Worm (Caenorhabditis elegans) whole organism, L3 larva: Measurements from ENCODE around the gene Y53F4B.11.

Experiments used
- aly-2 ChIP-seq: fragments of 150-350 bp; optimal IDR thresholded peaks from 2 replicates; lab custom pipeline; 2014; ENCODE audit warnings: missing biosample characterization, missing genetic modification characterization
- ama-1 ChIP-seq: fragments of 150-350 bp; optimal IDR thresholded peaks from 2 replicates; lab custom pipeline; 2018
- elt-1 ChIP-seq: fragments of 150-350 bp; optimal IDR thresholded peaks from 2 replicates; lab custom pipeline; 2014; ENCODE audit warnings: missing biosample characterization, missing genetic modification characterization
- fkh-10 ChIP-seq: sonication (generic microtip); optimal IDR thresholded peaks from 2 replicates; lab custom pipeline; 2017; ENCODE audit warnings: missing biosample characterization, missing genetic modification reagents, missing genetic modification characterization
- lin-39 ChIP-seq: fragments of 150-350 bp; optimal IDR thresholded peaks from 2 replicates; lab custom pipeline; 2018; ENCODE audit warnings: missing biosample characterization, missing genetic modification reagents, missing genetic modification characterization
- nfya-1 ChIP-seq: sonication (generic microtip); optimal IDR thresholded peaks from 2 replicates; lab custom pipeline; 2017; ENCODE audit warnings: missing genetic modification characterization, mild to moderate bottlenecking, missing compliant biosample characterization, antibody characterized with exemption, moderate library complexity; ENCODE audit not compliant: insufficient read depth
- nhr-11 ChIP-seq: fragments of 150-350 bp; optimal IDR thresholded peaks from 2 replicates; lab custom pipeline; 2014; ENCODE audit warnings: missing biosample characterization, missing genetic modification characterization
- nhr-12 ChIP-seq: fragments of 150-350 bp; optimal IDR thresholded peaks from 2 replicates; lab custom pipeline; 2014; ENCODE audit warnings: missing biosample characterization, missing genetic modification characterization
- nhr-25 ChIP-seq: sonication (generic microtip); optimal IDR thresholded peaks from 2 replicates; lab custom pipeline; 2017; ENCODE audit warnings: missing biosample characterization, missing genetic modification characterization
- pha-4 ChIP-seq: fragments of 150-350 bp; optimal IDR thresholded peaks from 2 replicates; lab custom pipeline; 2014; ENCODE audit warnings: missing biosample characterization, missing genetic modification reagents, missing genetic modification characterization
- pqm-1 ChIP-seq: fragments of 150-350 bp; optimal IDR thresholded peaks from 2 replicates; lab custom pipeline; 2017; ENCODE audit warnings: missing biosample characterization, missing genetic modification characterization, inconsistent platforms
- tbx-2 ChIP-seq: sonication (generic microtip); optimal IDR thresholded peaks from 2 replicates; lab custom pipeline; 2016; ENCODE audit warnings: mild to moderate bottlenecking, missing genetic modification characterization, missing compliant biosample characterization
- unc-62 ChIP-seq: fragments of 150-350 bp; sonication (generic microtip); optimal IDR thresholded peaks from 4 replicates; lab custom pipeline; 2014; ENCODE audit warnings: missing biosample characterization, missing genetic modification reagents, missing genetic modification characterization
- ztf-11 ChIP-seq: fragments of 150-350 bp; optimal IDR thresholded peaks from 2 replicates; lab custom pipeline; 2014; ENCODE audit warnings: missing biosample characterization, missing genetic modification characterization

DNA sequence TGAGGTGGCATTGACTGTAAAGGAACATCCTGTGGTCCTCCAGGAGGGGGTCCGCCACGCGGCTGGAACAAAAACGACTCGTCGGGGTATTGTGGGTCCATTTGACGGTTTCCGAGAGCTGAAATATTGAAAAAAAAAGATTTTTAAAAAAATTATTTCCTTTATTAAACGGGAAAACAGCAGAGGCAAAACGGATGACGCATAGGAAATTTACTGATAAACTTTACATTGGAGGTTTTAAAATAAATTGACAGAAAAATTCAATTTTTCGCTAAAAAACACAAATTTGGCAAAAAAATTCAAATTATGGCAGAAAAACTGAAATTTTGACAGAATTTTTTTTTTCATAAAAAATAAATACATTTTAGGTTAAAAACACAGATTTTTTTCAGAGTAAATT lies 26.6 kb upstream of the Y53F4B.11 start, which contains the start of gene Y53F4B.5:
- TF ChIP-seq nhr-12 (tag; lab: Kevin White, UChicago) (no peak), nhr-25 (tag; lab: Kevin White, UChicago) (no peak), ztf-11 (no peak), nfya-1 (tag; lab: Kevin White, UChicago) (no peak), unc-62 (GFP tag; lab: Kevin White, UChicago) (no peak), aly-2 (no peak), pha-4 (tag; lab: Kevin White, UChicago) (no peak), nhr-11 (tag; lab: Kevin White, UChicago) (no peak), lin-39 (tag; lab: Kevin White, UChicago) (no peak), fkh-10 (GFP tag; lab: Kevin White, UChicago) (no peak), tbx-2 (tag; lab: Kevin White, UChicago) (no peak), pqm-1 (tag; lab: Kevin White, UChicago) (no peak), ama-1 (lab: Kevin White, UChicago) (no peak), elt-1 (tag; lab: Kevin White, UChicago) (no peak)
